Worm (Caenorhabditis elegans) whole organism, L3 larva: ENCODE data around the gene ZK1010.2.

Source experiments
- R02D3.7 ChIP-seq: fragments of 150-350 bp; optimal IDR thresholded peaks from 2 replicates; lab custom pipeline; 2014; ENCODE audit warnings: missing biosample characterization, missing genetic modification characterization
- ZK546.5 ChIP-seq: sonication (generic microtip); optimal IDR thresholded peaks from 2 replicates; lab custom pipeline; 2017; ENCODE audit warnings: missing biosample characterization, missing genetic modification characterization
- aly-2 ChIP-seq: fragments of 150-350 bp; optimal IDR thresholded peaks from 2 replicates; lab custom pipeline; 2014; ENCODE audit warnings: missing biosample characterization, missing genetic modification characterization
- ceh-16 ChIP-seq: sonication (generic microtip); optimal IDR thresholded peaks from 2 replicates; lab custom pipeline; 2017; ENCODE audit warnings: missing biosample characterization, missing genetic modification characterization
- ceh-28 ChIP-seq: fragments of 150-350 bp; optimal IDR thresholded peaks from 2 replicates; lab custom pipeline; 2014; ENCODE audit warnings: missing biosample characterization, missing genetic modification reagents, missing genetic modification characterization
- ceh-82 ChIP-seq: fragments of 150-350 bp; optimal IDR thresholded peaks from 2 replicates; lab custom pipeline; 2014; ENCODE audit warnings: missing biosample characterization, missing genetic modification characterization
- ceh-9 ChIP-seq: sonication (generic microtip); optimal IDR thresholded peaks from 2 replicates; lab custom pipeline; 2018; ENCODE audit warnings: missing biosample characterization, missing genetic modification characterization
- daf-12 ChIP-seq: fragments of 150-350 bp; optimal IDR thresholded peaks from 2 replicates; lab custom pipeline; 2014; ENCODE audit warnings: missing biosample characterization, missing genetic modification reagents, missing genetic modification characterization
- egl-27 ChIP-seq: sonication (generic microtip); optimal IDR thresholded peaks from 4 replicates; lab custom pipeline; 2017; ENCODE audit warnings: missing biosample characterization, missing genetic modification reagents, missing genetic modification characterization
- egl-5 ChIP-seq: fragments of 150-350 bp; optimal IDR thresholded peaks from 2 replicates; lab custom pipeline; 2017; ENCODE audit warnings: missing biosample characterization, missing genetic modification reagents, missing genetic modification characterization, inconsistent platforms
- elt-1 ChIP-seq: fragments of 150-350 bp; optimal IDR thresholded peaks from 2 replicates; lab custom pipeline; 2014; ENCODE audit warnings: missing biosample characterization, missing genetic modification characterization
- elt-2 ChIP-seq: sonication (generic microtip); optimal IDR thresholded peaks from 2 replicates; lab custom pipeline; 2016; ENCODE audit warnings: missing genetic modification reagents, mild to moderate bottlenecking, missing genetic modification characterization, missing compliant biosample characterization
- elt-3 ChIP-seq, 3 experiments: fragments of 150-350 bp in 1 of 3; sonication (generic microtip) in 2 of 3; optimal IDR thresholded peaks; 2 replicates in 2 of 3; 4 replicates in 1 of 3; lab custom pipeline; 2014 to 2017; ENCODE audit warnings: missing biosample characterization in 3 of 3, missing genetic modification characterization in 3 of 3
- eor-1 ChIP-seq, 2 experiments: fragments of 150-350 bp; optimal IDR thresholded peaks; 2 replicates each; lab custom pipeline; 2014 to 2018; ENCODE audit warnings: missing biosample characterization in 2 of 2, missing genetic modification characterization in 2 of 2
- fos-1 ChIP-seq: fragments of 150-350 bp; optimal IDR thresholded peaks from 2 replicates; lab custom pipeline; 2014; ENCODE audit warnings: missing biosample characterization, missing genetic modification characterization
- jun-1 ChIP-seq: fragments of 150-350 bp; optimal IDR thresholded peaks from 2 replicates; lab custom pipeline; 2014; ENCODE audit warnings: missing biosample characterization, missing genetic modification reagents, missing genetic modification characterization
- lin-39 ChIP-seq: fragments of 150-350 bp; optimal IDR thresholded peaks from 2 replicates; lab custom pipeline; 2018; ENCODE audit warnings: missing biosample characterization, missing genetic modification reagents, missing genetic modification characterization
- lsy-12 ChIP-seq: sonication (generic microtip); optimal IDR thresholded peaks from 2 replicates; lab custom pipeline; 2016; ENCODE audit warnings: mild to moderate bottlenecking, missing genetic modification characterization, missing compliant biosample characterization
- mdl-1 ChIP-seq: fragments of 150-350 bp; optimal IDR thresholded peaks from 2 replicates; lab custom pipeline; 2014; ENCODE audit warnings: missing biosample characterization, missing genetic modification characterization
- mml-1 ChIP-seq: fragments of 150-350 bp; sonication (generic microtip); optimal IDR thresholded peaks from 3 replicates; lab custom pipeline; 2014; ENCODE audit warnings: missing biosample characterization, missing genetic modification characterization
- nfya-1 ChIP-seq: sonication (generic microtip); optimal IDR thresholded peaks from 2 replicates; lab custom pipeline; 2017; ENCODE audit warnings: missing genetic modification characterization, mild to moderate bottlenecking, missing compliant biosample characterization, antibody characterized with exemption, moderate library complexity; ENCODE audit not compliant: insufficient read depth
- nhr-12 ChIP-seq: fragments of 150-350 bp; optimal IDR thresholded peaks from 2 replicates; lab custom pipeline; 2014; ENCODE audit warnings: missing biosample characterization, missing genetic modification characterization
- nhr-23 ChIP-seq: fragments of 150-350 bp; optimal IDR thresholded peaks from 2 replicates; lab custom pipeline; 2014; ENCODE audit warnings: missing biosample characterization, missing genetic modification reagents, missing genetic modification characterization
- nhr-237 ChIP-seq: fragments of 150-350 bp; optimal IDR thresholded peaks from 2 replicates; lab custom pipeline; 2014; ENCODE audit warnings: missing biosample characterization, missing genetic modification characterization
- nhr-25 ChIP-seq: sonication (generic microtip); optimal IDR thresholded peaks from 2 replicates; lab custom pipeline; 2017; ENCODE audit warnings: missing biosample characterization, missing genetic modification characterization
- nhr-28 ChIP-seq: fragments of 150-350 bp; optimal IDR thresholded peaks from 2 replicates; lab custom pipeline; 2014; ENCODE audit warnings: missing biosample characterization, missing genetic modification characterization
- nhr-67 ChIP-seq: fragments of 150-350 bp; optimal IDR thresholded peaks from 2 replicates; lab custom pipeline; 2014; ENCODE audit warnings: missing biosample characterization, missing genetic modification characterization
- nhr-76 ChIP-seq: fragments of 150-350 bp; sonication (generic microtip); optimal IDR thresholded peaks from 5 replicates; lab custom pipeline; 2014; ENCODE audit warnings: missing biosample characterization, missing genetic modification characterization
- nhr-77 ChIP-seq: fragments of 150-350 bp; optimal IDR thresholded peaks from 2 replicates; lab custom pipeline; 2014; ENCODE audit warnings: missing biosample characterization, missing genetic modification characterization
- pha-4 ChIP-seq: fragments of 150-350 bp; optimal IDR thresholded peaks from 2 replicates; lab custom pipeline; 2014; ENCODE audit warnings: missing biosample characterization, missing genetic modification reagents, missing genetic modification characterization
- pqm-1 ChIP-seq: fragments of 150-350 bp; optimal IDR thresholded peaks from 2 replicates; lab custom pipeline; 2017; ENCODE audit warnings: missing biosample characterization, missing genetic modification characterization, inconsistent platforms
- sea-2 ChIP-seq: fragments of 150-350 bp; sonication (generic microtip); optimal IDR thresholded peaks from 4 replicates; lab custom pipeline; 2014; ENCODE audit warnings: missing biosample characterization, missing genetic modification reagents, missing genetic modification characterization
- skn-1 ChIP-seq: fragments of 150-350 bp; optimal IDR thresholded peaks from 2 replicates; lab custom pipeline; 2014; ENCODE audit warnings: missing biosample characterization, missing genetic modification characterization
- snpc-4 ChIP-seq: fragments of 150-350 bp; optimal IDR thresholded peaks from 2 replicates; lab custom pipeline; 2014; ENCODE audit warnings: missing biosample characterization, missing genetic modification characterization
- tbx-2 ChIP-seq: sonication (generic microtip); optimal IDR thresholded peaks from 2 replicates; lab custom pipeline; 2016; ENCODE audit warnings: mild to moderate bottlenecking, missing genetic modification characterization, missing compliant biosample characterization
- unc-39 ChIP-seq: sonication (generic microtip); optimal IDR thresholded peaks from 4 replicates; lab custom pipeline; 2017; ENCODE audit warnings: missing biosample characterization, missing genetic modification characterization
- unc-62 ChIP-seq: fragments of 150-350 bp; sonication (generic microtip); optimal IDR thresholded peaks from 4 replicates; lab custom pipeline; 2014; ENCODE audit warnings: missing biosample characterization, missing genetic modification reagents, missing genetic modification characterization
- zag-1 ChIP-seq: fragments of 150-350 bp; optimal IDR thresholded peaks from 2 replicates; lab custom pipeline; 2014; ENCODE audit warnings: missing biosample characterization, missing genetic modification characterization
- ztf-11 ChIP-seq: fragments of 150-350 bp; optimal IDR thresholded peaks from 2 replicates; lab custom pipeline; 2014; ENCODE audit warnings: missing biosample characterization, missing genetic modification characterization
- ztf-4 ChIP-seq: fragments of 150-350 bp; optimal IDR thresholded peaks from 2 replicates; lab custom pipeline; 2014; ENCODE audit warnings: missing biosample characterization, missing genetic modification characterization

ZK1010.2 gene

ce11 chrIII:12977559-12977958 is at the start of gene ZK1010.2:
Gene ZK1010.2 (minus strand): TSS chrIII:12977862.
- TF ChIP-seq lsy-12 (tag; lab: Kevin White, UChicago) (peak; percentile 16), ztf-11 (tag; lab: Kevin White, UChicago) (no peak)

- no peak for TF ChIP-seq nhr-28
- TF ChIP-seq zag-1 (tag; lab: Kevin White, UChicago) = no peak
- no peak for TF ChIP-seq nhr-25 (tag; lab: Kevin White, UChicago)
- TF ChIP-seq daf-12 (tag; lab: Kevin White, UChicago) = no peak
- no peak for TF ChIP-seq aly-2 (tag; lab: Kevin White, UChicago)
- TF ChIP-seq pha-4 (tag; lab: Kevin White, UChicago) = peak; percentile 7
- peak; percentile 46 for TF ChIP-seq elt-2 (tag; lab: Kevin White, UChicago)
- TF ChIP-seq pqm-1 (tag; lab: Kevin White, UChicago) = peak; percentile 59
- no peak for TF ChIP-seq R02D3.7
- TF ChIP-seq ZK546.5 = no peak
- TF ChIP-seq ceh-16 (tag; lab: Kevin White, UChicago) = no peak
- TF ChIP-seq fos-1 = no peak
- TF ChIP-seq unc-62 = no peak
- TF ChIP-seq ceh-82 (tag; lab: Kevin White, UChicago) = no peak
Observed at ce11 chrIII:13024281-13024680, 46.6 kb upstream of the ZK1010.2 start, which contains the start of gene cyp-13A12. Gene cyp-13A12 (plus strand): TSS chrIII:13024547.

- no peak for TF ChIP-seq nfya-1
- no peak for TF ChIP-seq pqm-1 (tag; lab: Kevin White, UChicago)
- no peak for TF ChIP-seq elt-1
- no peak for TF ChIP-seq snpc-4 (tag; lab: Kevin White, UChicago)
- TF ChIP-seq mdl-1 (tag; lab: Kevin White, UChicago) = no peak
- no peak for TF ChIP-seq fos-1
- no peak for TF ChIP-seq nhr-237
- TF ChIP-seq lsy-12 (tag; lab: Kevin White, UChicago) = no peak
- TF ChIP-seq nhr-28 = no peak
- TF ChIP-seq ztf-11 (tag; lab: Kevin White, UChicago) = no peak
- no peak for TF ChIP-seq elt-3 (tag; optimal IDR thresholded peaks at IDR 0.05; lab: Kevin White, UChicago)
- TF ChIP-seq mml-1 (tag; lab: Kevin White, UChicago) = no peak
Observed at ce11 chrIII:13020741-13021140, 43.1 kb upstream of the ZK1010.2 start, which contains the start of gene cyp-13A11. Gene cyp-13A11 (plus strand): TSS chrIII:13021006.

- TF ChIP-seq nhr-25 (tag; lab: Kevin White, UChicago) (no peak), egl-27 (no peak), R02D3.7 (no peak), ztf-4 (tag; lab: Kevin White, UChicago) (no peak), skn-1 (no peak), eor-1 (tag; optimal IDR thresholded peaks at IDR 0.05; lab: Kevin White, UChicago) (no peak), elt-1 (no peak)
Observed at ce11 chrIII:13019547-13020098, 42.0 kb upstream of the ZK1010.2 start.

- no peak for TF ChIP-seq ztf-11 (tag; lab: Kevin White, UChicago)
- peak; percentile 41 for TF ChIP-seq nhr-23 (tag; lab: Kevin White, UChicago)
- no peak for TF ChIP-seq egl-27
- no peak for TF ChIP-seq unc-39 (tag; lab: Kevin White, UChicago)
- no peak for TF ChIP-seq sea-2 (GFP tag; lab: Kevin White, UChicago)
Observed at ce11 chrIII:13018619-13019018, 41.0 kb upstream of the ZK1010.2 start, which contains the start of gene col-98. Gene col-98 (plus strand): TSS chrIII:13019008.

- no peak for TF ChIP-seq eor-1 (tag; optimal IDR thresholded peaks at IDR 0.05; lab: Kevin White, UChicago)
- no peak for TF ChIP-seq ceh-9 (tag; lab: Kevin White, UChicago)
- peak; percentile 45 for TF ChIP-seq jun-1 (tag; lab: Kevin White, UChicago)
- TF ChIP-seq nhr-25 (tag; lab: Kevin White, UChicago) = peak; percentile 43
- no peak for TF ChIP-seq elt-3 (tag; optimal IDR thresholded peaks at IDR 0.05; lab: Kevin White, UChicago)
- no peak for TF ChIP-seq ZK546.5
- no peak for TF ChIP-seq egl-5 (tag; lab: Kevin White, UChicago)
- no peak for TF ChIP-seq R02D3.7
- TF ChIP-seq ztf-11 (tag; lab: Kevin White, UChicago) = no peak
- TF ChIP-seq elt-1 = no peak
- peak; percentile 56 for TF ChIP-seq lin-39 (tag; lab: Kevin White, UChicago)
- TF ChIP-seq nhr-12 (tag; lab: Kevin White, UChicago) = no peak
- TF ChIP-seq snpc-4 (tag; lab: Kevin White, UChicago) = no peak
- no peak for TF ChIP-seq ceh-16 (tag; lab: Kevin White, UChicago)
- TF ChIP-seq egl-27 = no peak
- no peak for TF ChIP-seq ceh-28
- TF ChIP-seq daf-12 (tag; lab: Kevin White, UChicago) = no peak
- TF ChIP-seq tbx-2 = no peak
- no peak for TF ChIP-seq nhr-67
- no peak for TF ChIP-seq nhr-76 (tag; lab: Kevin White, UChicago)
- TF ChIP-seq nhr-237 = no peak
- TF ChIP-seq skn-1 = peak; percentile 51
- TF ChIP-seq mdl-1 (tag; lab: Kevin White, UChicago) = no peak
- no peak for TF ChIP-seq fos-1
- TF ChIP-seq ztf-4 (tag; lab: Kevin White, UChicago) = no peak
- TF ChIP-seq lsy-12 (tag; lab: Kevin White, UChicago) = peak; percentile 53
- no peak for TF ChIP-seq nhr-77 (tag; lab: Kevin White, UChicago)
Observed at ce11 chrIII:13015754-13016317, 38.2 kb upstream of the ZK1010.2 start.
